Fruit fly (Drosophila melanogaster) whole organism, prepupa: ENCODE measurements around the gene g.

ENCODE experiments used
- CG16779 ChIP-seq: fragments of 200-800 bp; sonication (Bioruptor generic); optimal IDR thresholded peaks from 3 replicates; lab custom pipeline; 2017; ENCODE audit warnings: missing biosample characterization, mild to moderate bottlenecking, missing genetic modification characterization
- CG6163 ChIP-seq: fragments of 200-800 bp; sonication (Bioruptor generic); IDR thresholded peaks from 3 replicates; pipeline ENCODE4 v1.3.6; 2022; ENCODE audit warnings: missing biosample characterization, missing genetic modification characterization
- CG8319 ChIP-seq: fragments of 200-800 bp; sonication (Bioruptor generic); optimal IDR thresholded peaks from 3 replicates; lab custom pipeline; 2016; ENCODE audit warnings: missing biosample characterization, missing genetic modification characterization
- Gug ChIP-seq: fragments of 200-800 bp; sonication (Bioruptor generic); IDR thresholded peaks from 2 replicates; pipeline ENCODE4 v1.3.6; 2022; ENCODE audit warnings: missing biosample characterization, missing genetic modification characterization
- Met ChIP-seq: fragments of 200-800 bp; sonication (Bioruptor generic); optimal IDR thresholded peaks from 3 replicates; lab custom pipeline; 2016; ENCODE audit warnings: missing biosample characterization, missing genetic modification characterization

- TF ChIP-seq CG16779 (tag; lab: Kevin White, UChicago) (no peak), Met (GFP tag; lab: Kevin White, UChicago) (no peak), CG8319 (GFP tag; lab: Kevin White, UChicago) (no peak), Gug (no peak), CG6163 (GFP tag; lab: Robert Waterston, UW) (no peak)
Observed at dm6 chrX:13717982-13718402, 18.1 kb downstream of the g start, which contains the start of gene Nadsyn.
